Fruit fly (Drosophila melanogaster): Measurements from ENCODE around the gene CG34447.

DNA sequence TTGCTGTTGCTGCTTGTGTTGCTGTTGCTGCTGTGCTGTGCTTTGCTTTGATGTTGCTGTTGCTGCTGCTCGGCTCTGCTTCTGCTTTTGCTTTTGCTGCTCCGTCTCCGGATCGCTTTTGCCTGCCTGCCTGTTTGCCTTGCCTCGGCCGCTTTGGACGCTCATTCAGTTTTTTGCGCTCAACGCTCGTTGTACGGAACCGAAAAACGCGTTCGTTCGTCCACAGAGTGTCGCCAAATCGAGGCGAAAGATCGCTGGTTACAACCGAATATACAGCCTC lies 8.3 kb upstream of the CG34447 start, which contains the start of gene dpp:
- TF ChIP-seq Myc (optimal IDR thresholded peaks at IDR 0.05) (no peak), h (optimal IDR thresholded peaks at IDR 0.05) (no peak), insv (optimal IDR thresholded peaks at IDR 0.05) (no peak), ttk (optimal IDR thresholded peaks at IDR 0.05) (no peak)

Measured in Kc167 (cell line).